Worm (Caenorhabditis elegans) whole organism, midembryonic: ENCODE results near the gene pdl-1.

ENCODE experiments used
- T22C8.4 ChIP-seq: fragments of 200-800 bp; sonication (Bioruptor generic); IDR thresholded peaks from 2 replicates; pipeline ENCODE4 v1.3.6; 2022; ENCODE audit warnings: missing genetic modification characterization, missing compliant biosample characterization
- cog-1 ChIP-seq: sonication (generic microtip); optimal IDR thresholded peaks from 2 replicates; lab custom pipeline; 2016; ENCODE audit warnings: missing genetic modification characterization, missing compliant biosample characterization
- flt-1 ChIP-seq: fragments of 200-800 bp; sonication (Bioruptor generic); IDR thresholded peaks from 2 replicates; pipeline ENCODE4 v1.3.6; 2022; ENCODE audit warnings: missing genetic modification characterization, missing compliant biosample characterization
- klf-2 ChIP-seq: fragments of 200-800 bp; sonication (Bioruptor generic); conservative IDR thresholded peaks from 2 replicates; pipeline ENCODE4 v1.3.6; 2022; ENCODE audit warnings: missing genetic modification reagents, missing genetic modification characterization, missing compliant biosample characterization
- med-1 ChIP-seq: sonication (generic microtip); optimal IDR thresholded peaks from 2 replicates; lab custom pipeline; 2017; ENCODE audit warnings: missing genetic modification characterization, mild to moderate bottlenecking, missing compliant biosample characterization, antibody characterized with exemption, missing genetic modification reagents; ENCODE audit not compliant: insufficient read depth
- ref-1 ChIP-seq: fragments of 200-800 bp; sonication (Bioruptor generic); conservative IDR thresholded peaks from 2 replicates; pipeline ENCODE4 v1.3.6; 2022; ENCODE audit warnings: missing genetic modification reagents, missing genetic modification characterization, missing compliant biosample characterization
- tab-1 ChIP-seq: fragments of 200-800 bp; sonication (Bioruptor generic); IDR thresholded peaks from 2 replicates; pipeline ENCODE4 v1.3.6; 2022; ENCODE audit warnings: missing genetic modification characterization, missing compliant biosample characterization
- ztf-23 ChIP-seq: fragments of 200-800 bp; sonication (Bioruptor generic); IDR thresholded peaks from 2 replicates; pipeline ENCODE4 v1.3.6; 2022; ENCODE audit warnings: missing genetic modification reagents, missing genetic modification characterization, missing compliant biosample characterization
- ztf-29 ChIP-seq: fragments of 200-800 bp; sonication (Bioruptor generic); IDR thresholded peaks from 2 replicates; pipeline ENCODE4 v1.3.6; 2022; ENCODE audit warnings: missing genetic modification reagents, missing genetic modification characterization, missing compliant biosample characterization

The pdl-1 gene

ce11 chrII:7230684-7231083 lies 47.1 kb downstream of the pdl-1 start:
- TF ChIP-seq med-1 (GFP tag; lab: Kevin White, UChicago) (no peak), T22C8.4 (GFP tag; lab: Robert Waterston, UW) (no peak), ref-1 (GFP tag; lab: Robert Waterston, UW) (no peak), ztf-29 (GFP tag; lab: Robert Waterston, UW) (no peak), cog-1 (tag; lab: Kevin White, UChicago) (no peak), flt-1 (GFP tag; lab: Robert Waterston, UW) (no peak), klf-2 (no peak), ztf-23 (GFP tag; lab: Robert Waterston, UW) (no peak), tab-1 (no peak)

ce11 chrII:7231951-7232350 lies 48.4 kb downstream of the pdl-1 start:
- TF ChIP-seq ref-1 (GFP tag; lab: Robert Waterston, UW) (no peak), flt-1 (GFP tag; lab: Robert Waterston, UW) (no peak), cog-1 (tag; lab: Kevin White, UChicago) (no peak), med-1 (GFP tag; lab: Kevin White, UChicago) (no peak), ztf-23 (GFP tag; lab: Robert Waterston, UW) (no peak), klf-2 (no peak), T22C8.4 (GFP tag; lab: Robert Waterston, UW) (no peak)

ce11 chrII:7232517-7232916 lies 48.9 kb downstream of the pdl-1 start, which contains the start of gene ctsa-3.1:
TSS of gene ctsa-3.1 (plus strand) at chrII:7232853.
- TF ChIP-seq ztf-23 (GFP tag; lab: Robert Waterston, UW) (no peak), med-1 (GFP tag; lab: Kevin White, UChicago) (no peak), klf-2 (no peak), flt-1 (GFP tag; lab: Robert Waterston, UW) (no peak), T22C8.4 (GFP tag; lab: Robert Waterston, UW) (no peak), ztf-29 (GFP tag; lab: Robert Waterston, UW) (no peak), ref-1 (GFP tag; lab: Robert Waterston, UW) (no peak), cog-1 (tag; lab: Kevin White, UChicago) (no peak), tab-1 (no peak)

DNA sequence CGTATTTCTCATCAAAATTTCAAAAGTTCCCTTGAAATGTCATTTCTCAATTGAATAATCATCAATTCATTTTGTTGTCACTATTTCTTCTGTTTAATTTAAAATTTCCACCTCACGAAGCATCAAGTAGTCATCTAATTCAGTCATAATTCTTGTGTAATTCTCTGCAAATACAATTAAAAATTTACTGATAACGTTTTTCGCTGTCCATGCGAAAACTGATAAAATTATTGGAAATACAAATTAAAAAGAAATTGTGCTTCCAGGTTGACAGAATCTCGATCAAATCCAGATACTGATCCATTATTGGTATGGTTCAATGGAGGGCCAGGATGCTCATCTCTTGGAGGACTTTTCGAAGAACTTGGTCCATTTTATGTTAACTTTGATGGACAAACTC lies 49.7 kb downstream of the pdl-1 start:
- TF ChIP-seq ref-1 (GFP tag; lab: Robert Waterston, UW): no peak
- no peak for TF ChIP-seq ztf-23 (GFP tag; lab: Robert Waterston, UW)
- TF ChIP-seq med-1 (GFP tag; lab: Kevin White, UChicago): no peak
- no peak for TF ChIP-seq ztf-29 (GFP tag; lab: Robert Waterston, UW)
- TF ChIP-seq klf-2: no peak
- TF ChIP-seq tab-1: no peak
- no peak for TF ChIP-seq flt-1 (GFP tag; lab: Robert Waterston, UW)
- no peak for TF ChIP-seq T22C8.4 (GFP tag; lab: Robert Waterston, UW)
- TF ChIP-seq cog-1 (tag; lab: Kevin White, UChicago): no peak
